Fruit fly (Drosophila melanogaster): ENCODE results near the gene LysX.

dm6 chr3L:1169617-1170016, 25.5 kb downstream of the LysX start:
- no peak for TF ChIP-seq CTCF (optimal IDR thresholded peaks at IDR 0.05)
- no peak for TF ChIP-seq CG8478 (optimal IDR thresholded peaks at IDR 0.05)

All from S2 (cell line).